Fruit fly (Drosophila melanogaster) whole organism, embryonic: ENCODE data around the gene CG42390.

ENCODE experiments used
- Awh ChIP-seq: fragments of 200-800 bp; sonication (Bioruptor generic); IDR thresholded peaks from 2 replicates; pipeline ENCODE4, ENCODE4 v1.3.6; 2022; ENCODE audit warnings: missing biosample characterization, missing genetic modification characterization
- CG10321 ChIP-seq: fragments of 200-800 bp; sonication (Bioruptor generic); IDR thresholded peaks from 2 replicates; pipeline ENCODE4 v1.3.6; 2022; ENCODE audit warnings: missing biosample characterization, missing genetic modification characterization
- CG10431 ChIP-seq: fragments of 200-800 bp; sonication (Bioruptor generic); optimal IDR thresholded peaks from 3 replicates; lab custom pipeline; 2018; ENCODE audit warnings: missing biosample characterization, mild to moderate bottlenecking, missing genetic modification characterization
- CG10979 ChIP-seq: fragments of 200-800 bp; sonication (Bioruptor generic); optimal IDR thresholded peaks from 2 replicates; lab custom pipeline; 2018; ENCODE audit warnings: missing biosample characterization, mild to moderate bottlenecking, missing genetic modification characterization, moderate library complexity
- CG11456 ChIP-seq: fragments of 200-800 bp; sonication (Bioruptor generic); IDR thresholded peaks from 3 replicates; pipeline ENCODE4 v1.3.6; 2022; ENCODE audit warnings: missing biosample characterization, missing genetic modification characterization
- CG13287 ChIP-seq: fragments of 200-800 bp; sonication (Bioruptor generic); IDR thresholded peaks from 2 replicates; pipeline ENCODE4 v1.3.6; 2022; ENCODE audit warnings: missing biosample characterization, missing genetic modification characterization; ENCODE audit not compliant: partially characterized antibody
- CG13296 ChIP-seq: fragments of 200-800 bp; sonication (Bioruptor generic); optimal IDR thresholded peaks from 3 replicates; lab custom pipeline; 2018; ENCODE audit warnings: missing biosample characterization, mild to moderate bottlenecking, missing genetic modification characterization
- CG14710 ChIP-seq: fragments of 200-800 bp; sonication (Bioruptor generic); optimal IDR thresholded peaks from 3 replicates; lab custom pipeline; 2019; ENCODE audit warnings: missing biosample characterization, mild to moderate bottlenecking, missing genetic modification characterization, moderate library complexity
- CG15011 ChIP-seq: fragments of 200-800 bp; sonication (Bioruptor generic); optimal IDR thresholded peaks from 3 replicates; lab custom pipeline; 2018; ENCODE audit warnings: missing biosample characterization, mild to moderate bottlenecking, missing genetic modification characterization
- CG17328 ChIP-seq: fragments of 200-800 bp; sonication (Bioruptor generic); IDR thresholded peaks from 2 replicates; pipeline ENCODE4 v1.3.6; 2022; ENCODE audit warnings: missing biosample characterization, missing genetic modification characterization
- CG18011 ChIP-seq: fragments of 200-800 bp; sonication (Bioruptor generic); optimal IDR thresholded peaks from 2 replicates; lab custom pipeline; 2017; ENCODE audit warnings: missing biosample characterization, missing genetic modification characterization, mild to moderate bottlenecking, moderate library complexity, missing genotype
- CG31224 ChIP-seq: fragments of 200-800 bp; sonication (Bioruptor generic); IDR thresholded peaks from 2 replicates; pipeline ENCODE4 v1.3.6; 2022; ENCODE audit warnings: missing biosample characterization, missing genetic modification characterization
- CG34224 ChIP-seq: fragments of 200-800 bp; sonication (Bioruptor generic); IDR thresholded peaks from 3 replicates; pipeline ENCODE4 v1.3.6; 2022; ENCODE audit warnings: missing biosample characterization, missing genetic modification characterization; ENCODE audit not compliant: partially characterized antibody
- CG34376 ChIP-seq: fragments of 200-800 bp; sonication (Bioruptor generic); optimal IDR thresholded peaks from 2 replicates; lab custom pipeline; 2018; ENCODE audit warnings: missing biosample characterization, mild to moderate bottlenecking, missing genetic modification characterization
- CG5180 ChIP-seq: fragments of 200-800 bp; sonication (Bioruptor generic); optimal IDR thresholded peaks from 3 replicates; lab custom pipeline; 2017; ENCODE audit warnings: missing biosample characterization, missing genetic modification characterization, mild to moderate bottlenecking, moderate library complexity, missing genetic modification reagents
- CG7556 ChIP-seq: fragments of 200-800 bp; sonication (Bioruptor generic); optimal IDR thresholded peaks from 2 replicates; lab custom pipeline; 2017; ENCODE audit warnings: missing biosample characterization, mild to moderate bottlenecking, missing genetic modification characterization
- CTCF ChIP-seq: fragments of 200-800 bp; sonication (Bioruptor generic); optimal IDR thresholded peaks from 2 replicates; lab custom pipeline; 2017; ENCODE audit warnings: missing biosample characterization, mild to moderate bottlenecking, missing genetic modification characterization, moderate library complexity
- D19B ChIP-seq: fragments of 200-800 bp; sonication (Bioruptor generic); optimal IDR thresholded peaks from 2 replicates; lab custom pipeline; 2017; ENCODE audit warnings: missing biosample characterization, mild to moderate bottlenecking, missing genetic modification characterization
- Dfd ChIP-seq, 2 experiments: fragments of >200 bp; optimal IDR thresholded peaks; 2 replicates each; lab custom pipeline; 2017; ENCODE audit warnings: missing biosample characterization in 2 of 2, missing genetic modification characterization in 2 of 2
- E2f2 ChIP-seq: fragments of 200-800 bp; sonication (Bioruptor generic); IDR thresholded peaks from 2 replicates; pipeline ENCODE4 v1.3.6; 2022; ENCODE audit warnings: missing biosample characterization, missing genetic modification characterization
- Ets65A ChIP-seq: fragments of 200-800 bp; sonication (Bioruptor generic); peaks from one replicate; lab custom pipeline; 2016; ENCODE audit warnings: missing biosample characterization, missing genetic modification characterization
- Hr3 ChIP-seq: fragments of 200-800 bp; sonication (Bioruptor generic); optimal IDR thresholded peaks from 3 replicates; lab custom pipeline; 2016; ENCODE audit warnings: missing biosample characterization, missing genetic modification characterization
- Lhr ChIP-seq: fragments of 200-800 bp; sonication (Bioruptor generic); optimal IDR thresholded peaks from 3 replicates; lab custom pipeline; 2017; ENCODE audit warnings: mild to moderate bottlenecking, missing biosample characterization, missing genetic modification reagents, missing genetic modification characterization
- Lim3 ChIP-seq: fragments of 200-800 bp; sonication (Bioruptor generic); IDR thresholded peaks from 2 replicates; pipeline ENCODE4 v1.3.6; 2022; ENCODE audit warnings: missing biosample characterization, missing genetic modification characterization
- MESR4 ChIP-seq: fragments of 200-800 bp; sonication (Bioruptor generic); optimal IDR thresholded peaks from 2 replicates; lab custom pipeline; 2018; ENCODE audit warnings: missing biosample characterization, mild to moderate bottlenecking, missing genetic modification characterization, moderate library complexity
- Myb ChIP-seq: fragments of 200-800 bp; sonication (Bioruptor generic); optimal IDR thresholded peaks from 2 replicates; lab custom pipeline; 2016; ENCODE audit warnings: missing biosample characterization, missing genetic modification characterization
- Nf-YC ChIP-seq: fragments of 200-800 bp; optimal IDR thresholded peaks from 3 replicates; lab custom pipeline; 2019; ENCODE audit warnings: missing biosample characterization, mild to moderate bottlenecking, missing genetic modification characterization, moderate library complexity
- Pdp1 ChIP-seq, 2 experiments: fragments of 200-800 bp; sonication (Bioruptor generic); optimal IDR thresholded peaks; 3 replicates each; lab custom pipeline; 2016; ENCODE audit warnings: missing biosample characterization in 2 of 2, missing genetic modification characterization in 2 of 2, mild to moderate bottlenecking in 1 of 2, moderate library complexity in 1 of 2
- Six4 ChIP-seq: fragments of 200-800 bp; sonication (Bioruptor generic); optimal IDR thresholded peaks from 2 replicates; lab custom pipeline; 2016; ENCODE audit warnings: missing biosample characterization, missing genetic modification characterization
- Vsx1 ChIP-seq: fragments of 200-800 bp; sonication (Bioruptor generic); optimal IDR thresholded peaks from 2 replicates; lab custom pipeline; 2017; ENCODE audit warnings: missing biosample characterization, mild to moderate bottlenecking, missing genetic modification characterization, missing genetic modification reagents
- abd-A ChIP-seq: fragments of 200-800 bp; sonication (Bioruptor generic); optimal IDR thresholded peaks from 3 replicates; lab custom pipeline; 2019; ENCODE audit warnings: missing biosample characterization, mild to moderate bottlenecking, missing genetic modification characterization, moderate library complexity
- az2 ChIP-seq: fragments of 200-800 bp; sonication (Bioruptor generic); optimal IDR thresholded peaks from 3 replicates; lab custom pipeline; 2016; ENCODE audit warnings: missing biosample characterization, missing genetic modification characterization
- bab2 ChIP-seq: fragments of 200-800 bp; sonication (Bioruptor generic); optimal IDR thresholded peaks from 2 replicates; lab custom pipeline; 2016; ENCODE audit warnings: missing biosample characterization, missing genetic modification characterization
- btn ChIP-seq: fragments of 200-800 bp; sonication (Bioruptor generic); optimal IDR thresholded peaks from 2 replicates; lab custom pipeline; 2016; ENCODE audit warnings: missing biosample characterization, missing genetic modification characterization
- disco-r ChIP-seq: fragments of 200-800 bp; sonication (Bioruptor generic); optimal IDR thresholded peaks from 2 replicates; lab custom pipeline; 2016; ENCODE audit warnings: missing biosample characterization, missing genetic modification characterization
- dpn ChIP-seq, 2 experiments: fragments of 200-800 bp; sonication (Bioruptor generic); optimal IDR thresholded peaks; 3 replicates each; lab custom pipeline; 2016; ENCODE audit warnings: missing biosample characterization in 2 of 2, missing genetic modification characterization in 2 of 2
- gcm ChIP-seq: fragments of 200-800 bp; sonication (Bioruptor generic); optimal IDR thresholded peaks from 2 replicates; lab custom pipeline; 2019; ENCODE audit warnings: missing biosample characterization, mild to moderate bottlenecking, missing genetic modification characterization, moderate library complexity
- insv ChIP-seq, 2 experiments: fragments of 200-800 bp; sonication (Bioruptor generic); optimal IDR thresholded peaks; 3 replicates each; lab custom pipeline; 2016 to 2018; ENCODE audit warnings: missing biosample characterization in 2 of 2, missing genetic modification characterization in 2 of 2
- lola ChIP-seq, 3 experiments: fragments of >200 bp in 2 of 3; fragments of 200-800 bp in 1 of 3; sonication (Bioruptor generic) in 1 of 3; optimal IDR thresholded peaks; 2 replicates each; lab custom pipeline; 2017 to 2019; ENCODE audit warnings: missing biosample characterization in 3 of 3, missing genetic modification characterization in 3 of 3, mild to moderate bottlenecking in 1 of 3, moderate library complexity in 1 of 3
- mirr ChIP-seq: fragments of 200-800 bp; sonication (Bioruptor generic); optimal IDR thresholded peaks from 3 replicates; lab custom pipeline; 2018; ENCODE audit warnings: missing biosample characterization, mild to moderate bottlenecking, missing genetic modification characterization
- oc ChIP-seq: fragments of 200-800 bp; sonication (Bioruptor generic); optimal IDR thresholded peaks from 2 replicates; lab custom pipeline; 2018; ENCODE audit warnings: missing biosample characterization, mild to moderate bottlenecking, missing genetic modification characterization, moderate library complexity
- pb ChIP-seq: fragments of 200-800 bp; sonication (Bioruptor generic); optimal IDR thresholded peaks from 3 replicates; lab custom pipeline; 2016; ENCODE audit warnings: missing biosample characterization, missing genetic modification characterization
- pfk ChIP-seq: fragments of 200-800 bp; sonication (Bioruptor generic); optimal IDR thresholded peaks from 2 replicates; lab custom pipeline; 2018; ENCODE audit warnings: missing biosample characterization, mild to moderate bottlenecking, missing genetic modification characterization, moderate library complexity
- repo ChIP-seq: fragments of 200-800 bp; sonication (Bioruptor generic); optimal IDR thresholded peaks from 2 replicates; lab custom pipeline; 2016; ENCODE audit warnings: missing biosample characterization, missing genetic modification characterization
- row ChIP-seq: fragments of 200-800 bp; sonication (Bioruptor generic); IDR thresholded peaks from 3 replicates; pipeline ENCODE4 v1.3.6; 2022; ENCODE audit warnings: missing biosample characterization, missing genetic modification characterization
- scrt ChIP-seq: fragments of 200-800 bp; sonication (Bioruptor generic); optimal IDR thresholded peaks from 2 replicates; lab custom pipeline; 2018; ENCODE audit warnings: missing biosample characterization, mild to moderate bottlenecking, missing genetic modification characterization, moderate library complexity
- sima ChIP-seq: fragments of 200-800 bp; sonication (Bioruptor generic); optimal IDR thresholded peaks from 2 replicates; lab custom pipeline; 2016; ENCODE audit warnings: missing biosample characterization, missing genetic modification characterization
- slbo ChIP-seq: fragments of 200-800 bp; sonication (Bioruptor generic); IDR thresholded peaks from 2 replicates; pipeline ENCODE4 v1.3.6; 2022; ENCODE audit warnings: missing biosample characterization, missing genetic modification characterization
- yki ChIP-seq: fragments of >200 bp; optimal IDR thresholded peaks from 3 replicates; lab custom pipeline; 2018
- zf30C ChIP-seq: fragments of 200-800 bp; sonication (Bioruptor generic); optimal IDR thresholded peaks from 3 replicates; lab custom pipeline; 2018; ENCODE audit warnings: missing biosample characterization, mild to moderate bottlenecking, missing genetic modification characterization

The CG42390 gene

DNA sequence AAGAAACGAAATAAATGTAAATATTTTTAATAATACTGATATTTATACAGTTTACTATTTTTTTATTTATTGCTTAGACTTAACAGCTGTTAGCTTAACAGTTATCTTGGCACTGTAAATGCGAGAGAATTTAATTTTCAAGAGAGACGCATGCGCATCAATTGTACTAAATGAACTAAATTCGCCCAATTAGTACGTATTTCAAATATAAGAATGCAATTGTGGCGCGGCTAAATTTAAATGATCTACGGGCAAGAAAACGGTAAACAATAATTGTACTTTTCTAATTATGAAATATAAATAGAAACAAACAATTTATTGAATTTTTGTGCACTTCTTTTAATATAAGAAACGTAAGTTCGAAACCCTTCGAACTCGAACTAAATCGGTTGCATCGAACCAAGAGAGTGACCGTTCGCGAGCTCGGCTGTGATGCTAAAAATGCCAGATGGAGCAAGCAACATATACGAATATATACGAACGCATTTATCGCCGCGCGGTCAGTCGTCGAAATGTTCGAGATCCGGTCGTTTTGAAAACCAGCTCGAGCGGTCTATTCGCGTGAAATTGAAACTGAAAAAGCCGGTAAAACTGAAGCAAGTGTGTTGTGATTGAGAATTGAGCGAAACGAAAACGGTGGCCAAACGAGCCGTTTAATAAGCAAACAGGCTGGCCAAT lies 13.6 kb downstream of the CG42390 start, which contains the start of gene SKIP (continued):
- peak; percentile 25 for TF ChIP-seq mirr
- TF ChIP-seq CG10321, result peak; percentile 35; the same call in 1 of the 2 replicates
- no peak for TF ChIP-seq Awh
- TF ChIP-seq E2f2 (GFP tag; lab: Robert Waterston, UW), result peak; percentile 70
- TF ChIP-seq CG34376 (GFP tag; lab: Kevin White, UChicago), result peak; percentile 14
- TF ChIP-seq CG10431 (GFP tag; lab: Kevin White, UChicago), result peak; percentile 5
- no peak for TF ChIP-seq MESR4
- no peak for TF ChIP-seq yki
- TF ChIP-seq CG14710 (tag; lab: Kevin White, UChicago), result peak; percentile 28
- peak; percentile 46; the same call in 1 of the 3 replicates for TF ChIP-seq CG11456 (GFP tag; lab: Robert Waterston, UW)
- TF ChIP-seq CG17328 (GFP tag; lab: Robert Waterston, UW), result peak; percentile 49
- peak; percentile 23 for TF ChIP-seq pb
- peak; percentile 58 for TF ChIP-seq abd-A (tag; lab: Kevin White, UChicago)
- TF ChIP-seq bab2 (GFP tag; lab: Kevin White, UChicago), result peak; percentile 8
- peak; percentile 12 for TF ChIP-seq Six4 (GFP tag; lab: Kevin White, UChicago)
- peak; percentile 11 for TF ChIP-seq btn
- TF ChIP-seq Lim3 (GFP tag; lab: Robert Waterston, UW), result no peak
- TF ChIP-seq CG5180 (GFP tag; lab: Kevin White, UChicago), result peak; percentile 100
- peak; percentile 9 for TF ChIP-seq gcm (GFP tag; lab: Kevin White, UChicago)
- TF ChIP-seq lola (GFP tag; optimal IDR thresholded peaks at IDR 0.05; lab: Kevin White, UChicago), result no peak
- no peak for TF ChIP-seq az2 (GFP tag; lab: Kevin White, UChicago)
- no peak for TF ChIP-seq CG15011 (GFP tag; lab: Kevin White, UChicago)
- peak; percentile 35 for TF ChIP-seq zf30C (GFP tag; lab: Kevin White, UChicago)
- peak in 1 of 2 experiments; percentile 30 for TF ChIP-seq Pdp1 (GFP tag; optimal IDR thresholded peaks at IDR 0.05; lab: Kevin White, UChicago)
- peak; percentile 9 for TF ChIP-seq CTCF (GFP tag; lab: Kevin White, UChicago)
- peak; percentile 35 for TF ChIP-seq Ets65A (GFP tag; lab: Kevin White, UChicago)
- peak; percentile 60 for TF ChIP-seq CG13287
- no peak for TF ChIP-seq D19B (GFP tag; lab: Kevin White, UChicago)
- no peak for TF ChIP-seq CG13296 (GFP tag; lab: Kevin White, UChicago)
- TF ChIP-seq CG7556 (GFP tag; lab: Kevin White, UChicago), result no peak
- no peak for TF ChIP-seq Lhr
- no peak for TF ChIP-seq sima (GFP tag; lab: Kevin White, UChicago)
- peak; percentile 24 for TF ChIP-seq Myb (GFP tag; lab: Kevin White, UChicago)
- TF ChIP-seq oc, result peak; percentile 36
- peak; percentile 34 for TF ChIP-seq Vsx1 (GFP tag; lab: Kevin White, UChicago)
- peak in 1 of 2 experiments; percentile 36 for TF ChIP-seq insv (GFP tag; optimal IDR thresholded peaks at IDR 0.05; lab: Kevin White, UChicago)
- peak in 1 of 2 experiments; percentile 25 for TF ChIP-seq dpn (GFP tag; optimal IDR thresholded peaks at IDR 0.05; lab: Kevin White, UChicago)
- TF ChIP-seq CG34224 (GFP tag; lab: Robert Waterston, UW), result peak; percentile 31; the same call in 2 of the 3 replicates
- peak; percentile 8; the same call in 1 of the 3 replicates for TF ChIP-seq row (GFP tag; lab: Robert Waterston, UW)
- no peak for TF ChIP-seq Hr3 (GFP tag; lab: Kevin White, UChicago)
- no peak for TF ChIP-seq Dfd (GFP tag; optimal IDR thresholded peaks at IDR 0.05; lab: Kevin White, UChicago)
- peak; percentile 43 for TF ChIP-seq Nf-YC (tag; lab: Kevin White, UChicago)
- TF ChIP-seq pfk (GFP tag; lab: Kevin White, UChicago), result no peak
- TF ChIP-seq CG10979 (tag; lab: Kevin White, UChicago), result peak; percentile 17
- no peak for TF ChIP-seq CG18011 (GFP tag; lab: Kevin White, UChicago)
- no peak for TF ChIP-seq disco-r
- no peak for TF ChIP-seq CG31224 (GFP tag; lab: Robert Waterston, UW)
- peak; percentile 11 for TF ChIP-seq repo (GFP tag; lab: Kevin White, UChicago)
- 0 out of 2 replicates have a peak, but pooled peaks have one; percentile 32 for TF ChIP-seq slbo (GFP tag; lab: Robert Waterston, UW)
- peak; percentile 45 for TF ChIP-seq scrt (GFP tag; lab: Kevin White, UChicago)
